Fruit fly (Drosophila melanogaster) whole organism, wandering third instar larva: ENCODE measurements around the gene CG14891.

Experiments
- Abd-B ChIP-seq: fragments of >200 bp; optimal IDR thresholded peaks from 2 replicates; lab custom pipeline; 2017; ENCODE audit warnings: missing biosample characterization, missing genetic modification characterization
- CG9705 ChIP-seq: fragments of 200-800 bp; sonication (Bioruptor generic); optimal IDR thresholded peaks from 2 replicates; lab custom pipeline; 2018; ENCODE audit warnings: missing biosample characterization, mild to moderate bottlenecking, missing genetic modification characterization
- CrebA ChIP-seq: fragments of 200-800 bp; sonication (Bioruptor generic); optimal IDR thresholded peaks from 2 replicates; lab custom pipeline; 2016; ENCODE audit warnings: missing biosample characterization, mild to moderate bottlenecking, missing genetic modification characterization, borderline replicate concordance
- Dif ChIP-seq: fragments of 200-275, 200-300 bp; sonication (Bioruptor generic); optimal IDR thresholded peaks from 2 replicates; lab custom pipeline; 2018; ENCODE audit warnings: missing biosample characterization, missing genetic modification characterization; ENCODE audit not compliant: partially characterized antibody
- GATAd ChIP-seq: sonication (Bioruptor generic); optimal IDR thresholded peaks from 2 replicates; lab custom pipeline; 2016; ENCODE audit warnings: missing biosample characterization, missing genetic modification characterization
- HLH106 ChIP-seq: fragments of 200-800 bp; optimal IDR thresholded peaks from 3 replicates; lab custom pipeline; 2019; ENCODE audit warnings: missing biosample characterization, mild to moderate bottlenecking, missing genetic modification characterization, moderate library complexity
- Hnf4 ChIP-seq: fragments of 200-800 bp; sonication (Bioruptor generic); optimal IDR thresholded peaks from 2 replicates; lab custom pipeline; 2016; ENCODE audit warnings: missing biosample characterization, mild to moderate bottlenecking, missing genetic modification characterization
- Hr83 ChIP-seq: fragments of 200-300 bp; sonication (Bioruptor generic); optimal IDR thresholded peaks from 2 replicates; lab custom pipeline; 2016; ENCODE audit warnings: missing biosample characterization, mild to moderate bottlenecking, missing genetic modification characterization, moderate library complexity; ENCODE audit not compliant: poor library complexity, severe bottlenecking
- Mio ChIP-seq: sonication (Bioruptor generic); optimal IDR thresholded peaks from 2 replicates; lab custom pipeline; 2016; ENCODE audit warnings: missing biosample characterization, missing genetic modification characterization
- Myc ChIP-seq: fragments of >200 bp; optimal IDR thresholded peaks from 2 replicates; lab custom pipeline; 2017
- N ChIP-seq: fragments of >200 bp; optimal IDR thresholded peaks from 2 replicates; lab custom pipeline; 2018; ENCODE audit warnings: missing biosample characterization, missing external identifiers, missing genetic modification characterization
- OdsH ChIP-seq: fragments of 200-800 bp; sonication (Bioruptor generic); optimal IDR thresholded peaks from 2 replicates; lab custom pipeline; 2016; ENCODE audit warnings: missing biosample characterization, mild to moderate bottlenecking, missing genetic modification characterization
- Rel ChIP-seq, 2 experiments: fragments of 200-800 bp; sonication (Bioruptor generic) in 1 of 2; optimal IDR thresholded peaks; 2 replicates in 1 of 2; 3 replicates in 1 of 2; lab custom pipeline; 2016 to 2019; ENCODE audit warnings: mild to moderate bottlenecking in 2 of 2, missing biosample characterization in 2 of 2, missing genetic modification characterization in 2 of 2, moderate library complexity in 1 of 2
- Sp1 ChIP-seq: fragments of 200-800 bp; sonication (Bioruptor generic); optimal IDR thresholded peaks from 3 replicates; lab custom pipeline; 2019; ENCODE audit warnings: missing biosample characterization, mild to moderate bottlenecking, missing genetic modification characterization, moderate library complexity
- Vsx2 ChIP-seq: fragments of 200-300, 225-300 bp; sonication (Bioruptor generic); optimal IDR thresholded peaks from 2 replicates; lab custom pipeline; 2018; ENCODE audit warnings: missing biosample characterization, missing genetic modification characterization; ENCODE audit not compliant: partially characterized antibody
- br ChIP-seq: fragments of 200-800 bp; sonication (Bioruptor generic); optimal IDR thresholded peaks from 2 replicates; lab custom pipeline; 2016; ENCODE audit warnings: missing biosample characterization, missing genetic modification characterization
- brk ChIP-seq: fragments of 200-800 bp; sonication (Bioruptor generic); optimal IDR thresholded peaks from 2 replicates; lab custom pipeline; 2016; ENCODE audit warnings: missing biosample characterization, mild to moderate bottlenecking, missing genetic modification characterization
- dl ChIP-seq, 2 experiments: fragments of 175-275, 200-275 bp in 1 of 2; fragments of 200-275 bp in 1 of 2; sonication (Bioruptor generic); optimal IDR thresholded peaks; lab custom pipeline; 2018; ENCODE audit warnings: mild to moderate bottlenecking in 2 of 2, missing biosample characterization in 2 of 2, missing genetic modification characterization in 2 of 2, moderate library complexity in 2 of 2; ENCODE audit not compliant: partially characterized antibody in 2 of 2, insufficient read depth in 1 of 2
- dmrt93B ChIP-seq: fragments of 200-800 bp; sonication (Bioruptor generic); optimal IDR thresholded peaks from 2 replicates; lab custom pipeline; 2018; ENCODE audit warnings: missing biosample characterization, mild to moderate bottlenecking, missing genetic modification characterization
- ey ChIP-seq: fragments of 200-800 bp; sonication (Bioruptor generic); optimal IDR thresholded peaks from 2 replicates; lab custom pipeline; 2016; ENCODE audit warnings: missing biosample characterization, missing genetic modification characterization
- foxo ChIP-seq, 2 experiments: fragments of 200-800 bp; sonication (Bioruptor generic); optimal IDR thresholded peaks; 2 replicates in 1 of 2; 3 replicates in 1 of 2; lab custom pipeline; 2016 to 2017; ENCODE audit warnings: missing biosample characterization in 2 of 2, missing genetic modification characterization in 2 of 2
- fru ChIP-seq: fragments of 200-800 bp; sonication (Bioruptor generic); optimal IDR thresholded peaks from 3 replicates; lab custom pipeline; 2016; ENCODE audit warnings: missing biosample characterization, mild to moderate bottlenecking, missing genetic modification characterization
- h ChIP-seq: fragments of 200-800 bp; sonication (Bioruptor generic); optimal IDR thresholded peaks from 3 replicates; lab custom pipeline; 2016; ENCODE audit warnings: missing biosample characterization, mild to moderate bottlenecking, missing genetic modification characterization
- jim ChIP-seq: fragments of 175-275, 200-325 bp; sonication (Bioruptor generic); optimal IDR thresholded peaks from 2 replicates; lab custom pipeline; 2016; ENCODE audit warnings: missing biosample characterization, mild to moderate bottlenecking, missing genetic modification characterization
- pan ChIP-seq: fragments of >200 bp; optimal IDR thresholded peaks from 2 replicates; lab custom pipeline; 2017
- psq ChIP-seq: fragments of 200-800 bp; sonication (Bioruptor generic); optimal IDR thresholded peaks from 3 replicates; lab custom pipeline; 2017; ENCODE audit warnings: missing biosample characterization, mild to moderate bottlenecking, missing genetic modification characterization, moderate library complexity
- rgr ChIP-seq: fragments of 200-800 bp; sonication (Bioruptor generic); optimal IDR thresholded peaks from 3 replicates; lab custom pipeline; 2016; ENCODE audit warnings: missing biosample characterization, mild to moderate bottlenecking, missing genetic modification characterization
- sage ChIP-seq: fragments of 200-800 bp; sonication (Bioruptor generic); optimal IDR thresholded peaks from 2 replicates; lab custom pipeline; 2016; ENCODE audit warnings: missing biosample characterization, mild to moderate bottlenecking, missing genetic modification characterization
- sv ChIP-seq: fragments of 200-800 bp; sonication (Bioruptor generic); optimal IDR thresholded peaks from 3 replicates; lab custom pipeline; 2016; ENCODE audit warnings: missing biosample characterization, missing genetic modification characterization
- usp ChIP-seq: fragments of >200 bp; optimal IDR thresholded peaks from 2 replicates; lab custom pipeline; 2017; ENCODE audit warnings: missing biosample characterization, missing genetic modification characterization
- woc ChIP-seq: sonication (Bioruptor generic); optimal IDR thresholded peaks from 2 replicates; lab custom pipeline; 2016; ENCODE audit warnings: missing biosample characterization, mild to moderate bottlenecking, missing genetic modification characterization

CG14891 gene

DNA sequence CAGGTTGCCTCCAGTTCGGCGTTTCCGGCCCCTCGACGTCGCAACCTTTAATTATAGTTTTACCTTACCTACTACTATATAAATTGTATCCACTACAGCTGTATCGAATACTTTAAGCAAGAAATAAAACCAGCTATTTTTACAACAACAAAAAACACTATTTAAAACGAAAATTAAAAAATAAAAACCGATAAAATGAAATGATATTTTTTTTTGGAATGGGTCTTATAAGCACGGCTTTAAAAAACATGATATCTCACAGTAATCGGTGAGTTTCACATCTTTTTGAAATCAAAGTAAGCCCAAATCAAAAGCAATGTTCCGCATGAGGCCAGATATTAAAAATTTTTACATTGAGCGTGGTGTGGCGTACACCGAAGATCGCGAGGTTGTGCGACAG, at the start of gene CG14891:
CG14891 (plus strand) TSS at position 301 of the 400 bp plus-strand sequence.
- TF ChIP-seq h (GFP tag; lab: Kevin White, UChicago) (no peak), Abd-B (GFP tag; lab: Kevin White, UChicago) (no peak), Hnf4 (GFP tag; lab: Kevin White, UChicago) (no peak), N (GFP tag; lab: Kevin White, UChicago) (no peak), CrebA (GFP tag; lab: Kevin White, UChicago) (no peak), woc (no peak), fru (GFP tag; lab: Kevin White, UChicago) (no peak), foxo (GFP tag; optimal IDR thresholded peaks at IDR 0.05; lab: Kevin White, UChicago) (no peak)
- TF ChIP-seq, all 38 proteins: peak for 0

DNA sequence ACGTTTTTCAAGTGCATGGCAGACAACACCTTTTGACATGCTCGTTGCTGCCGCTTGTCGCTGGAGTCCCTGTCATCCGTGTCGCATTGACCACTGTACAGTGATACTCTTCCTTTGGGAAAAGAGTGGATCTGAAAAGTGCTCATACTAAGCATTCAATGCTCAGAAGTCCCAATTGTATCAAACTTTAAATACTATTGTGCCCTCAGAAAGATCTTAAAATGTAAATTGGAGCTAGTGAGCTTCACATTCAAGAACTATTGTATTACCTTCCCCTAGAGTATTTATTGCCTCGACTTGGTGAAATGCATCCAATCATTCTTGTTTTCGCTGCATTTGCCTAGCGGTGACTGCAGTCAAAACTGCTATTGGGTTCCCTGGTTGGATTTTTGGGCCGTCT, 47.9 kb upstream of the CG14891 start:
- TF ChIP-seq woc (peak; percentile 14), jim (GFP tag; lab: Kevin White, UChicago) (no peak)

- TF ChIP-seq h (GFP tag; lab: Kevin White, UChicago) (peak; percentile 57), Myc (no peak), ey (GFP tag; lab: Kevin White, UChicago) (peak; percentile 23), foxo (GFP tag; optimal IDR thresholded peaks at IDR 0.05; lab: Kevin White, UChicago) (peak in 1 of 2 experiments; percentile 58), HLH106 (tag; lab: Kevin White, UChicago) (peak; percentile 61), psq (GFP tag; lab: Kevin White, UChicago) (peak; percentile 43), Sp1 (GFP tag; lab: Kevin White, UChicago) (peak; percentile 65), fru (GFP tag; lab: Kevin White, UChicago) (peak; percentile 67), dmrt93B (GFP tag; lab: Kevin White, UChicago) (peak; percentile 18), sage (GFP tag; lab: Kevin White, UChicago) (peak; percentile 8), GATAd (GFP tag; lab: Kevin White, UChicago) (no peak), woc (peak; percentile 9), pan (no peak), rgr (peak; percentile 22), OdsH (GFP tag; lab: Kevin White, UChicago) (peak; percentile 27)
Measured at dm6 chr3R:16524178-16524577, 47.1 kb upstream of the CG14891 start.

- TF ChIP-seq Rel (GFP tag; optimal IDR thresholded peaks at IDR 0.05; lab: Kevin White, UChicago), result no peak
- no peak for TF ChIP-seq Rel (tag; optimal IDR thresholded peaks at IDR 0.05; lab: Kevin White, UChicago)
- no peak for TF ChIP-seq Hr83
- TF ChIP-seq brk (GFP tag; lab: Kevin White, UChicago), result no peak
- no peak for TF ChIP-seq sage (GFP tag; lab: Kevin White, UChicago)
- no peak for TF ChIP-seq Dif (GFP tag; lab: Kevin White, UChicago)
- TF ChIP-seq CG9705 (GFP tag; lab: Kevin White, UChicago), result no peak
- no peak for TF ChIP-seq br (GFP tag; lab: Kevin White, UChicago)
- no peak for TF ChIP-seq Mio (GFP tag; lab: Kevin White, UChicago)
- no peak for TF ChIP-seq Vsx2
- no peak for TF ChIP-seq sv (GFP tag; lab: Kevin White, UChicago)
- TF ChIP-seq Sp1 (GFP tag; lab: Kevin White, UChicago), result no peak
- no peak for TF ChIP-seq Hnf4 (GFP tag; lab: Kevin White, UChicago)
- TF ChIP-seq dl (GFP tag; optimal IDR thresholded peaks at IDR 0.05; lab: Kevin White, UChicago; ENCODE audit: insufficient read depth in 1 of 2, partially characterized antibody in 2 of 2), result no peak
- TF ChIP-seq CrebA (GFP tag; lab: Kevin White, UChicago), result no peak
- no peak for TF ChIP-seq usp (GFP tag; lab: Kevin White, UChicago)
- TF ChIP-seq psq (GFP tag; lab: Kevin White, UChicago), result no peak
- no peak for TF ChIP-seq h (GFP tag; lab: Kevin White, UChicago)
- TF ChIP-seq, all 38 proteins: peak for 0
Measured at dm6 chr3R:16524593-16525111, 46.7 kb upstream of the CG14891 start.

dm6 chr3R:16525555-16525954, 45.8 kb upstream of the CG14891 start:
- TF ChIP-seq Abd-B (GFP tag; lab: Kevin White, UChicago) (no peak), OdsH (GFP tag; lab: Kevin White, UChicago) (no peak), Hr83 (no peak), Sp1 (GFP tag; lab: Kevin White, UChicago) (no peak), rgr (no peak), dmrt93B (GFP tag; lab: Kevin White, UChicago) (no peak)
